Fruit fly (Drosophila melanogaster): ENCODE measurements around the gene Uvrag.

dm6 chr2L:13285791-13286190 is 786 bp upstream of the Uvrag start:
- TF ChIP-seq psq (GFP tag; optimal IDR thresholded peaks at IDR 0.05): no peak
- no peak for TF ChIP-seq pan (optimal IDR thresholded peaks at IDR 0.05)

Measured in whole organism, wandering third instar larva.